Worm (Caenorhabditis elegans) whole organism, L1 larva: ENCODE measurements around the gene C05E7.3.

Experiments
- F16B12.6 ChIP-seq: fragments of 150-350 bp; optimal IDR thresholded peaks from 2 replicates; lab custom pipeline; 2014; ENCODE audit warnings: missing biosample characterization, missing genetic modification characterization
- Y116A8C.19 ChIP-seq: sonication (generic microtip); optimal IDR thresholded peaks from 2 replicates; lab custom pipeline; 2016; ENCODE audit warnings: missing compliant biosample characterization, missing genetic modification characterization, borderline replicate concordance
- alr-1 ChIP-seq: fragments of 200-800 bp; sonication (Bioruptor generic); optimal IDR thresholded peaks from 2 replicates; lab custom pipeline; 2018; ENCODE audit warnings: borderline replicate concordance, mild to moderate bottlenecking, missing genetic modification characterization, missing compliant biosample characterization
- ceh-82 ChIP-seq, 3 experiments: fragments of 150-350 bp in 1 of 3; sonication (generic microtip) in 2 of 3; optimal IDR thresholded peaks; 2 replicates each; lab custom pipeline; 2014 to 2017; ENCODE audit warnings: missing biosample characterization in 3 of 3, missing genetic modification characterization in 3 of 3
- dpl-1 ChIP-seq, 3 experiments: fragments of 150-350 bp in 2 of 3; sonication (generic microtip) in 1 of 3; optimal IDR thresholded peaks; 2 replicates each; lab custom pipeline; 2014 to 2017; ENCODE audit warnings: missing biosample characterization in 3 of 3, missing genetic modification characterization in 3 of 3, missing genetic modification reagents in 3 of 3
- efl-1 ChIP-seq, 4 experiments: fragments of 150-350 bp; optimal IDR thresholded peaks in 3 of 4; peaks in 1 of 4; 1 replicate in 1 of 4; 2 replicates in 3 of 4; lab custom pipeline; 2014; ENCODE audit warnings: missing biosample characterization in 2 of 4, missing genetic modification characterization in 2 of 4, missing genetic modification reagents in 2 of 4
- egl-27 ChIP-seq, 2 experiments: fragments of 150-350 bp in 1 of 2; sonication (generic microtip); optimal IDR thresholded peaks; 3 replicates each; lab custom pipeline; 2017 to 2018; ENCODE audit warnings: missing biosample characterization in 2 of 2, missing genetic modification characterization in 2 of 2, missing genetic modification reagents in 2 of 2
- elt-2 ChIP-seq: sonication (generic microtip); optimal IDR thresholded peaks from 2 replicates; lab custom pipeline; 2016; ENCODE audit warnings: missing genetic modification characterization, mild to moderate bottlenecking, inconsistent platforms, missing compliant biosample characterization, missing genetic modification reagents
- elt-3 ChIP-seq, 6 experiments: fragments of 150-350 bp in 1 of 6; sonication (generic microtip); optimal IDR thresholded peaks; 2 replicates each; lab custom pipeline; 2017 to 2018; ENCODE audit warnings: missing biosample characterization in 6 of 6, missing genetic modification characterization in 6 of 6, inconsistent platforms in 1 of 6
- hlh-4 ChIP-seq: sonication (generic microtip); optimal IDR thresholded peaks from 2 replicates; lab custom pipeline; 2016; ENCODE audit warnings: mild to moderate bottlenecking, missing genetic modification characterization, missing compliant biosample characterization
- hpl-2 ChIP-seq: fragments of 150-350 bp; optimal IDR thresholded peaks from 2 replicates; lab custom pipeline; 2014; ENCODE audit warnings: missing biosample characterization, missing genetic modification reagents, missing genetic modification characterization
- irx-1 ChIP-seq: sonication (generic microtip); optimal IDR thresholded peaks from 2 replicates; lab custom pipeline; 2016; ENCODE audit warnings: missing genetic modification characterization, missing compliant biosample characterization
- isw-1 ChIP-seq: fragments of 200-800 bp; sonication (Bioruptor generic); IDR thresholded peaks from 2 replicates; pipeline ENCODE4 v1.3.6; 2022; ENCODE audit warnings: missing genetic modification characterization, missing compliant biosample characterization
- lin-14 ChIP-seq: fragments of 200-800 bp; sonication (Bioruptor generic); optimal IDR thresholded peaks from 2 replicates; lab custom pipeline; 2018; ENCODE audit warnings: mild to moderate bottlenecking, missing genetic modification characterization, moderate library complexity, missing compliant biosample characterization
- lin-35 ChIP-seq, 2 experiments: fragments of 150-350 bp; optimal IDR thresholded peaks; 2 replicates each; lab custom pipeline; 2014; ENCODE audit warnings: missing biosample characterization in 2 of 2, missing genetic modification characterization in 2 of 2, missing genetic modification reagents in 2 of 2
- lin-39 ChIP-seq: fragments of 150-350 bp; optimal IDR thresholded peaks from 2 replicates; lab custom pipeline; 2014; ENCODE audit warnings: missing biosample characterization, missing genetic modification reagents, missing genetic modification characterization
- lir-3 ChIP-seq: sonication (generic microtip); optimal IDR thresholded peaks from 2 replicates; lab custom pipeline; 2016; ENCODE audit warnings: mild to moderate bottlenecking, missing genetic modification characterization, moderate library complexity, missing compliant biosample characterization; ENCODE audit not compliant: poor library complexity
- lsy-2 ChIP-seq, 2 experiments: fragments of 150-350 bp; optimal IDR thresholded peaks; 2 replicates each; lab custom pipeline; 2014; ENCODE audit warnings: missing biosample characterization in 2 of 2, missing genetic modification characterization in 2 of 2
- mep-1 ChIP-seq: fragments of 150-350 bp; optimal IDR thresholded peaks from 2 replicates; lab custom pipeline; 2014; ENCODE audit warnings: missing biosample characterization, missing genetic modification characterization
- nhr-12 ChIP-seq: sonication (generic microtip); optimal IDR thresholded peaks from 2 replicates; lab custom pipeline; 2017; ENCODE audit warnings: missing biosample characterization, missing genetic modification characterization
- nhr-19 ChIP-seq: fragments of 200-800 bp; sonication (Bioruptor generic); conservative IDR thresholded peaks from 2 replicates; pipeline ENCODE4 v1.3.6; 2022; ENCODE audit warnings: missing genetic modification characterization, missing compliant biosample characterization
- nhr-20 ChIP-seq: sonication (generic microtip); optimal IDR thresholded peaks from 2 replicates; lab custom pipeline; 2016; ENCODE audit warnings: mild to moderate bottlenecking, missing genetic modification characterization, missing compliant biosample characterization
- nhr-28 ChIP-seq: fragments of 150-350 bp; optimal IDR thresholded peaks from 2 replicates; lab custom pipeline; 2014; ENCODE audit warnings: missing biosample characterization, missing genetic modification characterization
- nhr-47 ChIP-seq: sonication (generic microtip); optimal IDR thresholded peaks from 2 replicates; lab custom pipeline; 2016; ENCODE audit warnings: mild to moderate bottlenecking, missing genetic modification characterization, moderate library complexity, missing compliant biosample characterization
- nhr-71 ChIP-seq: sonication (generic microtip); optimal IDR thresholded peaks from 2 replicates; lab custom pipeline; 2016; ENCODE audit warnings: mild to moderate bottlenecking, missing genetic modification characterization, moderate library complexity, missing compliant biosample characterization
- nhr-77 ChIP-seq: fragments of 150-350 bp; optimal IDR thresholded peaks from 2 replicates; lab custom pipeline; 2014; ENCODE audit warnings: missing biosample characterization, missing genetic modification characterization
- nhr-85 ChIP-seq: sonication (generic microtip); peaks from one replicate; lab custom pipeline; 2016; ENCODE audit warnings: missing genetic modification characterization, inconsistent platforms, missing compliant biosample characterization
- nhr-90 ChIP-seq: sonication (generic microtip); optimal IDR thresholded peaks from 2 replicates; lab custom pipeline; 2016; ENCODE audit warnings: mild to moderate bottlenecking, missing genetic modification characterization, missing compliant biosample characterization; ENCODE audit not compliant: poor library complexity
- pqm-1 ChIP-seq: sonication (generic microtip); optimal IDR thresholded peaks from 3 replicates; lab custom pipeline; 2017; ENCODE audit warnings: missing biosample characterization, missing genetic modification characterization
- rnt-1 ChIP-seq: sonication (generic microtip); optimal IDR thresholded peaks from 2 replicates; lab custom pipeline; 2016; ENCODE audit warnings: mild to moderate bottlenecking, missing genetic modification characterization, moderate library complexity, missing compliant biosample characterization
- snu-23 ChIP-seq: sonication (generic microtip); optimal IDR thresholded peaks from 2 replicates; lab custom pipeline; 2016; ENCODE audit warnings: missing genetic modification characterization, missing compliant biosample characterization
- swsn-7 ChIP-seq: sonication (generic microtip); optimal IDR thresholded peaks from 2 replicates; lab custom pipeline; 2016; ENCODE audit warnings: missing genetic modification characterization, missing compliant biosample characterization
- unc-98 ChIP-seq: fragments of 200-800 bp; sonication (Bioruptor generic); IDR thresholded peaks from 2 replicates; pipeline ENCODE4 v1.3.6; 2022; ENCODE audit warnings: missing genetic modification characterization, missing compliant biosample characterization
- xbp-1 ChIP-seq: sonication (generic microtip); optimal IDR thresholded peaks from 2 replicates; lab custom pipeline; 2016; ENCODE audit warnings: missing genetic modification characterization, missing compliant biosample characterization
- ztf-11 ChIP-seq, 2 experiments: sonication (generic microtip); optimal IDR thresholded peaks; 2 replicates each; lab custom pipeline; 2016 to 2017; ENCODE audit warnings: missing genetic modification characterization in 2 of 2, missing biosample characterization in 1 of 2, missing compliant biosample characterization in 1 of 2

The C05E7.3 gene

DNA sequence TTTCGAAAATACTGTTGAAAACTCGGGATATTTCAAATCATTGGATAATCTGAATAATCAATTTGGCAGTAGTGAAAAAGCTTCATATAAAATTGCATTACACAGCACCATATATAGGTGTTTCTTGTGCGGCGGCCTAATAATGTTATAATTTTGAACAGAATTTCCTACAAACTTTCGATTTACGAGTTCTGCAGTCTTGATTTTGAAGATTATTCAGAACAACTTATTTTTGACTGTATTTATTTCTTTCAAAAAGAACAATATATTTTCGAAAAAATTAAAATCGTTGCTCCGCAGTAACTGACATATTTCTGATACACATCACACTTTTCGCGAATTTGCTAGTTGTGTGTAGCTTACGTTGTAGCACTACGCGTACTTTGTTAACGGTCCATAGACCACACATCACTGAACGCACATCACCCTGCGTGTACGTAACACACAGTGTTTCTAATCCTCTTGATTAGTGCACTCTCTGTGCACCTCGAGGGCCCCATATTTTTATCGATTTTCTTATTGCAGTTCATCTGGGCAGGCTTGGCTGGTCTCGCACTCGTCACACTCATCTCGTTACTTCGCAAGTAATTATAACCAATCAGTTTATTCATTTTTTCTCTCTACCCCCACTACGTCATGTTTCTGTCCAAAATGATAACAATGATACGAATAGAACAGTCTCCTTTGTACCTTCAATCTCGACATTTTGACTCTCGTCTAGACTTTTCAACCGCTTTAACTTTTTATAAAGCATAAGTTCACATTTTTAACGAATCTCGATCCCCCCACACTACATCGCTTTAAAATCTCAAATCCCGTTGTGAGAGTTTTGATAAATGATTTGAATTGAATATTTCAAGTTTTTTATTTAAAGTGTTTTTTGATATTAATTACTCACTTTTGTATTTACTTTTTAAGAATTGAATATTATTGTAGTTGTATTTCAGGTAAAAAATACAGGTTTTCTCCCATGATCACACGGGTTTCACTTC lies 44.4 kb upstream of the C05E7.3 start, which contains the start of the genes F11C1.1 and vwa-8 (continued):
- peak; percentile 76 for TF ChIP-seq nhr-19 (GFP tag; lab: Robert Waterston, UW)

- TF ChIP-seq hpl-2 (GFP tag; lab: Kevin White, UChicago) = no peak
- no peak for TF ChIP-seq F16B12.6
- TF ChIP-seq rnt-1 = peak; percentile 12
- TF ChIP-seq nhr-90 = no peak
- no peak for TF ChIP-seq unc-98 (GFP tag; lab: Robert Waterston, UW)
- peak; percentile 3 for TF ChIP-seq nhr-20 (tag; lab: Kevin White, UChicago)
- peak; percentile 45 for TF ChIP-seq nhr-71 (tag; lab: Kevin White, UChicago)
- TF ChIP-seq elt-3 (tag; optimal IDR thresholded peaks at IDR 0.05; lab: Kevin White, UChicago) = no peak
- no peak for TF ChIP-seq Y116A8C.19
- peak in 1 of 2 experiments; percentile 37 for TF ChIP-seq efl-1 (optimal IDR thresholded peaks at IDR 0.05; lab: Kevin White, UChicago)
- TF ChIP-seq efl-1 (GFP tag; optimal IDR thresholded peaks at IDR 0.05 in 1 of 2; lab: Kevin White, UChicago) = no peak
- peak in 1 of 3 experiments; percentile 7 for TF ChIP-seq ceh-82 (tag; optimal IDR thresholded peaks at IDR 0.05; lab: Kevin White, UChicago)
- peak; percentile 10 for TF ChIP-seq snu-23 (GFP tag; lab: Kevin White, UChicago)
- TF ChIP-seq lin-14 = peak; percentile 35
- no peak for TF ChIP-seq ztf-11 (tag; optimal IDR thresholded peaks at IDR 0.05; lab: Kevin White, UChicago)
- no peak for TF ChIP-seq nhr-28 (tag; lab: Kevin White, UChicago)
- no peak for TF ChIP-seq nhr-12 (tag; lab: Kevin White, UChicago)
- TF ChIP-seq lsy-2 (tag; optimal IDR thresholded peaks at IDR 0.05; lab: Kevin White, UChicago) = peak; percentile 4 to 48
- TF ChIP-seq swsn-7 = peak; percentile 3
- peak; percentile 36 for TF ChIP-seq mep-1
- TF ChIP-seq xbp-1 (tag; lab: Kevin White, UChicago) = peak; percentile 0
- peak; percentile 21 for TF ChIP-seq nhr-47 (tag; lab: Kevin White, UChicago)
- peak in 1 of 2 experiments; percentile 46 for TF ChIP-seq lin-35 (GFP tag; optimal IDR thresholded peaks at IDR 0.05; lab: Kevin White, UChicago)
Measured at ce11 chrX:12989205-12989604, 42.8 kb upstream of the C05E7.3 start, which contains the start of gene F11C1.7. Gene F11C1.7, plus strand, starts transcription at chrX:12989344.

ce11 chrX:12987119-12987518 lies 40.7 kb upstream of the C05E7.3 start, which contains the start of gene mff-1:
Gene mff-1, minus strand, starts transcription at chrX:12987219.
- TF ChIP-seq nhr-71 (tag; lab: Kevin White, UChicago) (peak; percentile 6), nhr-85 (peak; percentile 17), irx-1 (tag; lab: Kevin White, UChicago) (no peak)

- TF ChIP-seq elt-2 (peak; percentile 11), nhr-77 (no peak), egl-27 (tag; optimal IDR thresholded peaks at IDR 0.05; lab: Kevin White, UChicago) (no peak), dpl-1 (GFP tag; optimal IDR thresholded peaks at IDR 0.05; lab: Kevin White, UChicago) (no peak)
Measured at ce11 chrX:12982725-12983124, 36.3 kb upstream of the C05E7.3 start.

ce11 chrX:12981393-12981792 lies 35.0 kb upstream of the C05E7.3 start, which contains the start of gene scav-4:
Gene scav-4, plus strand, starts transcription at chrX:12981775.
- TF ChIP-seq isw-1 (GFP tag; lab: Robert Waterston, UW) = no peak
- TF ChIP-seq elt-2 = peak; percentile 62
- no peak for TF ChIP-seq alr-1 (tag; lab: Kevin White, UChicago)
- no peak for TF ChIP-seq lin-39
- no peak for TF ChIP-seq lir-3 (tag; lab: Kevin White, UChicago)
- no peak for TF ChIP-seq pqm-1 (tag; lab: Kevin White, UChicago)
- TF ChIP-seq hlh-4 (tag; lab: Kevin White, UChicago) = no peak
